Worm (Caenorhabditis elegans): ENCODE data around the gene Y39B6A.42.

Gene Y39B6A.42

ce11 chrV:18990238-18990901 is 20.9 kb upstream of the Y39B6A.42 start, which contains the start of the genes reps-1 and Y39B6A.37:
Gene reps-1, minus strand, starts transcription at chrV:18990500.
Gene Y39B6A.37, plus strand, starts transcription at chrV:18990851.
- TF ChIP-seq tbx-8 (GFP tag; optimal IDR thresholded peaks at IDR 0.05) (no peak), lin-13 (tag; optimal IDR thresholded peaks at IDR 0.05) (peak; percentile 79), ceh-39 (tag; optimal IDR thresholded peaks at IDR 0.05) (no peak), blmp-1 (tag; optimal IDR thresholded peaks at IDR 0.05) (no peak), nhr-76 (tag; optimal IDR thresholded peaks at IDR 0.05) (no peak), ztf-11 (tag; optimal IDR thresholded peaks at IDR 0.05) (no peak), lsy-2 (tag; optimal IDR thresholded peaks at IDR 0.05) (peak; percentile 24), mep-1 (tag; optimal IDR thresholded peaks at IDR 0.05) (peak; percentile 62), bed-3 (GFP tag; optimal IDR thresholded peaks at IDR 0.05) (no peak), sem-2 (GFP tag; optimal IDR thresholded peaks at IDR 0.05) (no peak), unc-120 (tag; optimal IDR thresholded peaks at IDR 0.05; ENCODE audit: poor library complexity, severe bottlenecking) (no peak), sptf-1 (tag; optimal IDR thresholded peaks at IDR 0.05) (no peak), M03D4.4 (tag; optimal IDR thresholded peaks at IDR 0.05) (no peak), pha-4 (tag; optimal IDR thresholded peaks at IDR 0.05) (peak; percentile 53), ceh-83 (GFP tag; optimal IDR thresholded peaks at IDR 0.05) (no peak), elt-3 (tag; optimal IDR thresholded peaks at IDR 0.05) (no peak), mls-2 (tag; optimal IDR thresholded peaks at IDR 0.05) (no peak), nhr-28 (tag; optimal IDR thresholded peaks at IDR 0.05) (no peak), drap-1 (GFP tag; optimal IDR thresholded peaks at IDR 0.05) (peak; percentile 74), snpc-4 (tag; optimal IDR thresholded peaks at IDR 0.05) (no peak), nhr-237 (tag; optimal IDR thresholded peaks at IDR 0.05) (no peak), nhr-12 (tag; optimal IDR thresholded peaks at IDR 0.05) (no peak), elt-1 (tag; optimal IDR thresholded peaks at IDR 0.05; ENCODE audit: borderline replicate concordance, insufficient read depth) (no peak), nhr-2 (tag; optimal IDR thresholded peaks at IDR 0.05) (no peak), flh-1 (GFP tag; optimal IDR thresholded peaks at IDR 0.05) (no peak), ceh-43 (GFP tag; optimal IDR thresholded peaks at IDR 0.05) (no peak), ces-1 (GFP tag; optimal IDR thresholded peaks at IDR 0.05) (peak; percentile 28), cnd-1 (tag; optimal IDR thresholded peaks at IDR 0.05) (no peak), hlh-1 (tag; optimal IDR thresholded peaks at IDR 0.05) (no peak), unc-39 (tag; optimal IDR thresholded peaks at IDR 0.05) (no peak), mab-5 (tag; optimal IDR thresholded peaks at IDR 0.05) (no peak), lin-32 (GFP tag; optimal IDR thresholded peaks at IDR 0.05) (no peak), unc-62 (GFP tag; optimal IDR thresholded peaks at IDR 0.05) (no peak), zip-8 (tag; optimal IDR thresholded peaks at IDR 0.05) (no peak), ham-2 (GFP tag; optimal IDR thresholded peaks at IDR 0.05) (no peak)

ce11 chrV:18986103-18986502 is 16.7 kb upstream of the Y39B6A.42 start:
- no peak for TF ChIP-seq mab-5 (tag; optimal IDR thresholded peaks at IDR 0.05)
- TF ChIP-seq ztf-11 (tag; optimal IDR thresholded peaks at IDR 0.05), result no peak

ce11 chrV:18981736-18982135 is 12.3 kb upstream of the Y39B6A.42 start:
- TF ChIP-seq ceh-43 (GFP tag; optimal IDR thresholded peaks at IDR 0.05) (no peak), nhr-28 (tag; optimal IDR thresholded peaks at IDR 0.05) (no peak), elt-1 (tag; optimal IDR thresholded peaks at IDR 0.05; ENCODE audit: borderline replicate concordance, insufficient read depth) (no peak), nhr-12 (tag; optimal IDR thresholded peaks at IDR 0.05) (no peak), M03D4.4 (tag; optimal IDR thresholded peaks at IDR 0.05) (no peak), bed-3 (GFP tag; optimal IDR thresholded peaks at IDR 0.05) (no peak), ceh-83 (GFP tag; optimal IDR thresholded peaks at IDR 0.05) (no peak), ces-1 (GFP tag; optimal IDR thresholded peaks at IDR 0.05) (no peak), tbx-8 (GFP tag; optimal IDR thresholded peaks at IDR 0.05) (no peak), mab-5 (tag; optimal IDR thresholded peaks at IDR 0.05) (no peak), nhr-237 (tag; optimal IDR thresholded peaks at IDR 0.05) (no peak), drap-1 (GFP tag; optimal IDR thresholded peaks at IDR 0.05) (no peak), hlh-1 (tag; optimal IDR thresholded peaks at IDR 0.05) (no peak), nhr-2 (tag; optimal IDR thresholded peaks at IDR 0.05) (no peak), ceh-39 (tag; optimal IDR thresholded peaks at IDR 0.05) (no peak), unc-39 (tag; optimal IDR thresholded peaks at IDR 0.05) (no peak), lin-32 (GFP tag; optimal IDR thresholded peaks at IDR 0.05) (no peak)
